Fruit fly (Drosophila melanogaster): ENCODE data around the gene Taf12.

dm6 chr3R:11679513-11679912 is at the start of gene Taf12, which contains the start of gene Ho:
- TF ChIP-seq Myc (optimal IDR thresholded peaks at IDR 0.05) (no peak), h (optimal IDR thresholded peaks at IDR 0.05) (no peak), ttk (optimal IDR thresholded peaks at IDR 0.05) (no peak)
